Worm (Caenorhabditis elegans) whole organism, L4/young adult: ENCODE results near the gene gcy-19.

Experiments used
- dao-5 ChIP-seq: sonication (generic microtip); optimal IDR thresholded peaks from 2 replicates; lab custom pipeline; 2016; ENCODE audit warnings: missing genotype, missing genetic modification characterization, moderate library complexity, missing compliant biosample characterization
- him-1 ChIP-seq: sonication (generic microtip); optimal IDR thresholded peaks from 2 replicates; lab custom pipeline; 2016; ENCODE audit warnings: missing genotype, missing genetic modification reagents, missing genetic modification characterization, missing compliant biosample characterization

ce11 chrII:3244758-3245157, 14.4 kb downstream of the gcy-19 start:
- TF ChIP-seq dao-5 (tag; lab: Kevin White, UChicago), result no peak
- TF ChIP-seq him-1 (tag; lab: Kevin White, UChicago), result no peak
